Fruit fly (Drosophila melanogaster): ENCODE measurements around the gene Meics.
A peak's percentile ranks its signal among the peaks of the same experiment; 100 is the strongest.

The Meics gene

dm6 chr3L:14001658-14002523 lies 37.4 kb upstream of the Meics start, which contains the start of the genes Nprl3 and upSET:
Gene Nprl3 (minus strand): TSS chr3L:14001880.
Gene upSET (plus strand): TSS chr3L:14002127.
- no peak for TF ChIP-seq cyc (GFP tag; optimal IDR thresholded peaks at IDR 0.05)
- no peak for TF ChIP-seq CG8319 (GFP tag; optimal IDR thresholded peaks at IDR 0.05)
- peak; percentile 56 for TF ChIP-seq fkh (GFP tag; optimal IDR thresholded peaks at IDR 0.05)
- TF ChIP-seq CG6854 (GFP tag; optimal IDR thresholded peaks at IDR 0.05) = peak; percentile 45
- peak; percentile 1 for TF ChIP-seq CG3032 (tag; optimal IDR thresholded peaks at IDR 0.05)
- 0 out of 3 replicates have a peak, but pooled peaks have one; percentile 8 for TF ChIP-seq CG6163 (GFP tag; IDR thresholded peaks at IDR 0.05)
- no peak for TF ChIP-seq Ets21C (GFP tag; optimal IDR thresholded peaks at IDR 0.05)
- TF ChIP-seq Eip78C (GFP tag) = peak; percentile 23

- no peak for TF ChIP-seq fkh (GFP tag; optimal IDR thresholded peaks at IDR 0.05)
- no peak for TF ChIP-seq CG1621 (tag; optimal IDR thresholded peaks at IDR 0.05)
- no peak for TF ChIP-seq Smox (GFP tag; optimal IDR thresholded peaks at IDR 0.05)
- no peak for TF ChIP-seq CG3032 (tag; optimal IDR thresholded peaks at IDR 0.05)
- no peak for TF ChIP-seq CG8632 (GFP tag; optimal IDR thresholded peaks at IDR 0.05)
- TF ChIP-seq CG10631 (GFP tag; optimal IDR thresholded peaks at IDR 0.05) = no peak
- TF ChIP-seq achi (GFP tag; optimal IDR thresholded peaks at IDR 0.05) = no peak
- TF ChIP-seq Sox102F (GFP tag; optimal IDR thresholded peaks at IDR 0.05) = no peak
- no peak for TF ChIP-seq CG11294 (GFP tag; IDR thresholded peaks at IDR 0.05)
- no peak for TF ChIP-seq CG11762 (GFP tag; optimal IDR thresholded peaks at IDR 0.05; ENCODE audit: insufficient read depth)
- no peak for TF ChIP-seq CG16779 (tag; optimal IDR thresholded peaks at IDR 0.05)
- TF ChIP-seq esn (GFP tag; optimal IDR thresholded peaks at IDR 0.05) = no peak
- no peak for TF ChIP-seq lz (GFP tag; optimal IDR thresholded peaks at IDR 0.05)
- TF ChIP-seq CG8319 (GFP tag; optimal IDR thresholded peaks at IDR 0.05) = no peak
- no peak for TF ChIP-seq Eip75B (GFP tag; optimal IDR thresholded peaks at IDR 0.05)
These were observed 34.7 kb upstream of the Meics start, which contains the start of gene CG17359 for dm6 chr3L:13999204-13999603. Gene CG17359 (minus strand): TSS chr3L:13999251.

dm6 chr3L:13996992-13997391 lies 32.5 kb upstream of the Meics start, which contains the start of gene CG17361:
Gene CG17361 (plus strand): TSS chr3L:13997191.
- TF ChIP-seq eg (GFP tag; IDR thresholded peaks at IDR 0.05) (no peak), Ets96B (tag; optimal IDR thresholded peaks at IDR 0.05) (no peak), CG9139 (GFP tag; optimal IDR thresholded peaks at IDR 0.05) (no peak), CG3032 (tag; optimal IDR thresholded peaks at IDR 0.05) (peak; percentile 21), dsx (GFP tag; optimal IDR thresholded peaks at IDR 0.05; ENCODE audit: poor library complexity, severe bottlenecking) (no peak)

- TF ChIP-seq Eip78C (GFP tag) (peak; percentile 46), CG32006 (GFP tag; optimal IDR thresholded peaks at IDR 0.05) (no peak), CG8632 (GFP tag; optimal IDR thresholded peaks at IDR 0.05) (no peak), CG10669 (GFP tag; optimal IDR thresholded peaks at IDR 0.05) (no peak)
These were observed 31.9 kb upstream of the Meics start for dm6 chr3L:13996437-13996836.

DNA sequence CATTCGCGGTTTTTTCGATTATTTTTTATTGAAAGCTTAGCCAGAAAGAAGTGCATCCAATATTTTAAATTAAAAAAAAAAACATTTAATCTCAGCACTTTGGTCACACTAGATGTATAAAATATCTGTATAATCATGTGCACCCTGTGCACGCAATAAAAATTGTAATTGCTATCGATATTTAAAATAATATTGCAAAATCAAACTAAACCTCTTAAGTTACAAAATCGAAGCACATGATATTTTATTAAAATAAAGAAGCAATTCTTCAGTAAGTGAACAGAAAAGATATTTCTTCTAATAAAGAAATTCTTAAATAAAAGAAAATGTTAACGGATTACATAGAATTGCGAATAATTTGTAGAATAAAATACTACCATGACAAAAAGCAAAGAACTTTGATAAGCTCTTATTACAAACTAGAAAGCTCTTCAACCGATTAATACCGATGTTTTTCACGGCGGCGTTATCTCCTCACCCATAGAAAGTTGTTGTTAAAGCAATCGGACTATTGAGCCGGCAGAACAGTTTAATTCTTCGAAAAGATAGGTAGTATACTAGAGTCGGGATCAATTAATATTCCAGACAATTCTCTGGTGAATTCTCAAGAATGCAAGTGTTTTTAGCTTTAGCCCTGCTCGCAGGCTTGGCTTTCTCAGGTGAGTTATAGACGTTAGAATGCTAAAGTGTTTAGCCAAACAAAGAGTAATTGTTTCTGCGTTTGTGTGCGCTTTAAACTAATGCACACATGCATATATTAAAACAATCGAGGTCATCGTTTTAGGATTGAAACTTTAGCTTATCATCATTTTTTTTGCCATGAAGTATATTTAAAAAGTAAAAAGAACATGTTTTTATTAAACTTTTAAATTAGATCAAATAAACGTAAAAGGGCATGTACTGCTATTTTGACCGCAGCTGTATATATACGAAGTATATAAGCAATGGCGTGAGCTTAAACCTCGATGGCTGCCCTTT lies 29.5 kb upstream of the Meics start, which contains the start of gene CtsK1:
TSS of gene CtsK1 (plus strand) at position 490 of the 978 bp plus-strand sequence.
- no peak for TF ChIP-seq Sox102F (GFP tag; optimal IDR thresholded peaks at IDR 0.05)
- TF ChIP-seq spab (GFP tag; optimal IDR thresholded peaks at IDR 0.05) = peak; percentile 10
- peak; percentile 70 for TF ChIP-seq CG11294 (GFP tag; IDR thresholded peaks at IDR 0.05)
- no peak for TF ChIP-seq CG8319 (GFP tag; optimal IDR thresholded peaks at IDR 0.05)
- peak; percentile 50 for TF ChIP-seq Hr39 (GFP tag; optimal IDR thresholded peaks at IDR 0.05)
- no peak for TF ChIP-seq CG9139 (GFP tag; optimal IDR thresholded peaks at IDR 0.05)
- TF ChIP-seq topi (GFP tag; optimal IDR thresholded peaks at IDR 0.05) = peak; percentile 31
- TF ChIP-seq Gug (GFP tag; IDR thresholded peaks at IDR 0.05) = peak; percentile 68
- TF ChIP-seq Eip78C (GFP tag) = peak; percentile 70
- peak; percentile 48 for TF ChIP-seq lz (GFP tag; optimal IDR thresholded peaks at IDR 0.05)
- TF ChIP-seq Lpt (GFP tag; optimal IDR thresholded peaks at IDR 0.05) = no peak
- no peak for TF ChIP-seq fd85E (GFP tag; optimal IDR thresholded peaks at IDR 0.05)
- TF ChIP-seq eg (GFP tag; IDR thresholded peaks at IDR 0.05) = peak; percentile 91
- TF ChIP-seq fd59A (GFP tag; optimal IDR thresholded peaks at IDR 0.05) = no peak
- TF ChIP-seq salr (GFP tag; optimal IDR thresholded peaks at IDR 0.05) = no peak
- TF ChIP-seq cyc (GFP tag; optimal IDR thresholded peaks at IDR 0.05) = peak; percentile 6
- TF ChIP-seq CG10669 (GFP tag; optimal IDR thresholded peaks at IDR 0.05) = peak; percentile 43
- TF ChIP-seq CG8119 (GFP tag; IDR thresholded peaks at IDR 0.05) = peak; percentile 84
- TF ChIP-seq CG16779 (tag; optimal IDR thresholded peaks at IDR 0.05) = no peak
- TF ChIP-seq Hr4 (GFP tag; optimal IDR thresholded peaks at IDR 0.05) = peak; percentile 58
- TF ChIP-seq CG7368 (GFP tag; optimal IDR thresholded peaks at IDR 0.05) = no peak
- no peak for TF ChIP-seq CG11902 (GFP tag; optimal IDR thresholded peaks at IDR 0.05)
